Worm (Caenorhabditis elegans): ENCODE data around the gene Y39B6A.34.

The Y39B6A.34 gene

DNA sequence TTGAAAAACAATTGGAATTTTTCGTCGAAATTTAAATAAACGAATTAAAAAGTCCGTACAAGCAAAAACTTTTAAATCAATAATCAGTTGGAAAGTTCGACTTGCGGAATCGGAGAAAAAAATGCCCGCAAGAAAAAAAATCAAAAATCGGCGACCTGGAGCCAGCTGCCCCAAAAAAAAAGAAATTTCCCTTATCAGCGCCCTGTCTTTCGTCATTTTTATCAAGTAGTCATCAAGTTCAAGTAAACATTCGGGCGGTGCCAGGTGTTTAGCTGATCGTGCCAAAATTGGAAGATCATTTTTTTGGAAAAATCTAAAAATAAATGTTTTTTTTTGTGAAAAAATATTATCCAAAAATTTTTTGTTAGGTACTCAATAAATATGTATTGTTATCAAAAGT lies 22.5 kb upstream of the Y39B6A.34 start:
- TF ChIP-seq unc-39 (tag; optimal IDR thresholded peaks at IDR 0.05) (no peak), lin-13 (tag; optimal IDR thresholded peaks at IDR 0.05) (no peak), ceh-83 (GFP tag; optimal IDR thresholded peaks at IDR 0.05) (no peak), M03D4.4 (tag; optimal IDR thresholded peaks at IDR 0.05) (no peak), elt-3 (tag; optimal IDR thresholded peaks at IDR 0.05) (no peak), bed-3 (GFP tag; optimal IDR thresholded peaks at IDR 0.05) (no peak), unc-120 (tag; optimal IDR thresholded peaks at IDR 0.05; ENCODE audit: poor library complexity, severe bottlenecking) (no peak), nhr-2 (tag; optimal IDR thresholded peaks at IDR 0.05) (no peak)

DNA sequence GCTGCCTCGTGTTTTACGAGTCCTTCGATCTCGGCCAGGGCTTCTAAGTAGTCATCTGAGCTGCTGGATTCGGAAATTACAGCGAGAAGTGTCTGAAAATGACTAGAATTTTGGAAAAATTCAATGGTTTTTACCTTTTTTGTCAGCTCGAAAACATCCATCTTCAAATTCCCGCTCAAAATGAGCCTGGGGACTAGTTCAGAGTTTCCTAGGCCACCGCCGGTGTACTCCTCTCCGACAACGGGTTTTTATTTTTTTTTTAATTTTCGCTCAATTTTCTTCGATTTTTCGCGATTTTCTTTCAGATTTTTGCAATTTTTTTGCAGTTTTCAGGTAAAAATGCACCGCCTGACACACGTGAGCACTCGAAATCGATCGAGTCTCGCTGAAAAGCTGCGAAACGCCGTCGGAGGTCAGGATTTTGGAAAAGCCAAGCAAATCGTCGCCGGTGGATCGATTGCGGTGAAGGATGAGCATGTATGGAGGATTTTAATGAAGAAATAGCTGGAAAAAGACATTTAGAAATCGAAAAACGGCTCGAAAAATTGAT lies 19.8 kb upstream of the Y39B6A.34 start, which contains the start of the genes mrps-35 and sws-1:
Gene mrps-35 (plus strand): TSS at position 327 of the 550 bp plus-strand sequence.
Gene sws-1 (minus strand): TSS at position 500 of the 550 bp plus-strand sequence.
- no peak for TF ChIP-seq elt-3 (tag; optimal IDR thresholded peaks at IDR 0.05)
- peak; percentile 13 for TF ChIP-seq lin-13 (tag; optimal IDR thresholded peaks at IDR 0.05)
- no peak for TF ChIP-seq mep-1 (tag; optimal IDR thresholded peaks at IDR 0.05)
- no peak for TF ChIP-seq ces-1 (GFP tag; optimal IDR thresholded peaks at IDR 0.05)
- no peak for TF ChIP-seq nhr-76 (tag; optimal IDR thresholded peaks at IDR 0.05)
- no peak for TF ChIP-seq ceh-39 (tag; optimal IDR thresholded peaks at IDR 0.05)
- TF ChIP-seq unc-39 (tag; optimal IDR thresholded peaks at IDR 0.05) = peak; percentile 21
- TF ChIP-seq ham-2 (GFP tag; optimal IDR thresholded peaks at IDR 0.05) = no peak
- TF ChIP-seq mls-2 (tag; optimal IDR thresholded peaks at IDR 0.05) = no peak
- TF ChIP-seq pha-4 (tag; optimal IDR thresholded peaks at IDR 0.05) = no peak
- no peak for TF ChIP-seq lsy-2 (tag; optimal IDR thresholded peaks at IDR 0.05)
- peak; percentile 39 for TF ChIP-seq sptf-1 (tag; optimal IDR thresholded peaks at IDR 0.05)
- TF ChIP-seq tbx-8 (GFP tag; optimal IDR thresholded peaks at IDR 0.05) = no peak
- peak; percentile 24 for TF ChIP-seq drap-1 (GFP tag; optimal IDR thresholded peaks at IDR 0.05)
- TF ChIP-seq sem-2 (GFP tag; optimal IDR thresholded peaks at IDR 0.05) = no peak
- no peak for TF ChIP-seq nhr-2 (tag; optimal IDR thresholded peaks at IDR 0.05)
- no peak for TF ChIP-seq unc-62 (GFP tag; optimal IDR thresholded peaks at IDR 0.05)
- no peak for TF ChIP-seq nhr-12 (tag; optimal IDR thresholded peaks at IDR 0.05)
- TF ChIP-seq mab-5 (tag; optimal IDR thresholded peaks at IDR 0.05) = no peak
- no peak for TF ChIP-seq snpc-4 (tag; optimal IDR thresholded peaks at IDR 0.05)
- no peak for TF ChIP-seq bed-3 (GFP tag; optimal IDR thresholded peaks at IDR 0.05)
- no peak for TF ChIP-seq cnd-1 (tag; optimal IDR thresholded peaks at IDR 0.05)
- TF ChIP-seq nhr-28 (tag; optimal IDR thresholded peaks at IDR 0.05) = no peak
- no peak for TF ChIP-seq elt-1 (tag; optimal IDR thresholded peaks at IDR 0.05; ENCODE audit: borderline replicate concordance, insufficient read depth)
- TF ChIP-seq ztf-11 (tag; optimal IDR thresholded peaks at IDR 0.05) = no peak
- TF ChIP-seq hlh-1 (tag; optimal IDR thresholded peaks at IDR 0.05) = no peak
- no peak for TF ChIP-seq M03D4.4 (tag; optimal IDR thresholded peaks at IDR 0.05)
- TF ChIP-seq ceh-43 (GFP tag; optimal IDR thresholded peaks at IDR 0.05) = no peak

DNA sequence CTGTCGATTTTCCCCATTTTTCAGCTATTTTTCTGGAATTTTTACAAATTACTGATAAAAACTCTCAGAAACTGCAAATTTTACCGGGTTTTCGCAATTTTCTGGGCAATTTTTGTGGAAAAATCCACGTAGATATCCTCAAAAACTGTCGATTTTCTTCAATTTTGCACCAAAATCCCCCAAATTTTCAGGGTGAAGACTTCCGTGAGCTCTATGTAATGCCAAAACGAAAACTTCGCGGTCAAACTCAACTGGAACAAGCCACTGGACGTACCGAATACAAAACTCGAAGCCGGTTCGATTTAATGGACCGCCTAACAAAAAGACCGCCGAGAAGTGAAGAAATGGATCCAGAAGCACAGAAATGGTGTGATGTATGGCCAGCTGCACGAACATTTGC lies 19.1 kb upstream of the Y39B6A.34 start:
- TF ChIP-seq nhr-2 (tag; optimal IDR thresholded peaks at IDR 0.05) = no peak
- TF ChIP-seq nhr-76 (tag; optimal IDR thresholded peaks at IDR 0.05) = no peak
- TF ChIP-seq snpc-4 (tag; optimal IDR thresholded peaks at IDR 0.05) = no peak
- TF ChIP-seq lin-32 (GFP tag; optimal IDR thresholded peaks at IDR 0.05) = no peak
- no peak for TF ChIP-seq pha-4 (tag; optimal IDR thresholded peaks at IDR 0.05)
- TF ChIP-seq sptf-1 (tag; optimal IDR thresholded peaks at IDR 0.05) = no peak
- no peak for TF ChIP-seq sem-2 (GFP tag; optimal IDR thresholded peaks at IDR 0.05)
- no peak for TF ChIP-seq mab-5 (tag; optimal IDR thresholded peaks at IDR 0.05)
- TF ChIP-seq ceh-83 (GFP tag; optimal IDR thresholded peaks at IDR 0.05) = no peak
- no peak for TF ChIP-seq blmp-1 (tag; optimal IDR thresholded peaks at IDR 0.05)
- TF ChIP-seq mep-1 (tag; optimal IDR thresholded peaks at IDR 0.05) = no peak

DNA sequence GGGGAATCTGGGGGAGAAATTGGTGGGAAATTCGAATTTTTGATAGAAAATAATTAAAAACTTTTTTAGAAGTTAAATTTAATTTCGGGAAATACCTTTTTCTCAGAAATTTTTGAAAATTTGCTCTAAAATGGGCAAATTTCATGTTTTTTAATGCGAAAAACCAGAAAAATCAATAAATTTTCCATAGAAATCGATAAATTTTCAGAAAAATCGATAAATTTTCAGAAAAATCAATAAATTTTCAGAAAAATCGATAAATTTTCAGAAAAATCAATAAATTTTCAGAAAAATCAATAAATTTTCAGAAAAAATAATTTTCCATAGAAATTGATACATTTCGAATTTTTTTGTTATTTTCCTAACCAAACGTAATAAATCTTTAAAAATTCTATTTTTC lies 14.7 kb upstream of the Y39B6A.34 start:
- no peak for TF ChIP-seq snpc-4 (tag; optimal IDR thresholded peaks at IDR 0.05)
